Worm (Caenorhabditis elegans): ENCODE measurements around the gene nep-11.

ce11 chrII:3443154-3443553 is 17.8 kb upstream of the nep-11 start, which contains the start of gene C16C8.22:
- TF ChIP-seq snpc-4 (GFP tag; optimal IDR thresholded peaks at IDR 0.05), result no peak
- no peak for TF ChIP-seq snpc-4 (tag; optimal IDR thresholded peaks at IDR 0.05)
- TF ChIP-seq K11D2.4 (GFP tag; IDR thresholded peaks at IDR 0.05), result no peak
- TF ChIP-seq dox-1 (GFP tag; IDR thresholded peaks at IDR 0.05), result no peak
- TF ChIP-seq let-607 (tag; optimal IDR thresholded peaks at IDR 0.05), result no peak
- TF ChIP-seq nfya-1 (tag; optimal IDR thresholded peaks at IDR 0.05; ENCODE audit: borderline replicate concordance, insufficient read depth), result no peak
- no peak for TF ChIP-seq hlh-26 (GFP tag; conservative IDR thresholded peaks at IDR 0.05)
